Fruit fly (Drosophila melanogaster) whole organism, embryonic: ENCODE measurements around the gene ScpX.

Experiments used
- CG10274 ChIP-seq: fragments of 200-800 bp; sonication (Bioruptor generic); optimal IDR thresholded peaks from 3 replicates; lab custom pipeline; 2017; ENCODE audit warnings: missing biosample characterization, mild to moderate bottlenecking, missing genetic modification characterization
- CG11560 ChIP-seq: fragments of 200-800 bp; sonication (Bioruptor generic); IDR thresholded peaks from 3 replicates; pipeline ENCODE4 v1.3.6; 2022; ENCODE audit warnings: missing biosample characterization, missing genetic modification characterization
- CG11695 ChIP-seq: fragments of 200-800 bp; sonication (Bioruptor generic); IDR thresholded peaks from 3 replicates; pipeline ENCODE4 v1.3.6; 2022; ENCODE audit warnings: missing biosample characterization, missing genetic modification characterization
- CG11696 ChIP-seq: fragments of 200-800 bp; sonication (Bioruptor generic); IDR thresholded peaks from 2 replicates; pipeline ENCODE4 v1.3.6; 2022; ENCODE audit warnings: missing biosample characterization, missing genetic modification characterization
- CG15479 ChIP-seq: fragments of 200-800 bp; sonication (Bioruptor generic); optimal IDR thresholded peaks from 3 replicates; lab custom pipeline; 2019; ENCODE audit warnings: missing biosample characterization, mild to moderate bottlenecking, missing genetic modification characterization, moderate library complexity
- CG18476 ChIP-seq: fragments of 200-800 bp; sonication (Bioruptor generic); optimal IDR thresholded peaks from 2 replicates; lab custom pipeline; 2016; ENCODE audit warnings: missing biosample characterization, mild to moderate bottlenecking, missing genetic modification characterization
- CG31365 ChIP-seq: fragments of 200-800 bp; sonication (Bioruptor generic); optimal IDR thresholded peaks from 2 replicates; lab custom pipeline; 2018; ENCODE audit warnings: missing biosample characterization, mild to moderate bottlenecking, missing genetic modification characterization
- CG34422 ChIP-seq: fragments of 200-800 bp; sonication (Bioruptor generic); IDR thresholded peaks from 3 replicates; pipeline ENCODE4 v1.3.6; 2022; ENCODE audit warnings: missing biosample characterization, missing genetic modification characterization
- CG43689 ChIP-seq: fragments of 200-800 bp; sonication (Bioruptor generic); IDR thresholded peaks from 2 replicates; pipeline ENCODE4 v1.3.6; 2022; ENCODE audit warnings: missing biosample characterization, missing genetic modification characterization
- CG6272 ChIP-seq: fragments of 200-800 bp; sonication (Bioruptor generic); IDR thresholded peaks from 2 replicates; pipeline ENCODE4 v1.3.6; 2022; ENCODE audit warnings: missing biosample characterization, missing genetic modification characterization
- CG6813 ChIP-seq: fragments of 200-800 bp; sonication (Bioruptor generic); optimal IDR thresholded peaks from 2 replicates; lab custom pipeline; 2017; ENCODE audit warnings: missing biosample characterization, missing genetic modification characterization, mild to moderate bottlenecking, moderate library complexity, missing genetic modification reagents
- CG8388 ChIP-seq: fragments of 200-800 bp; sonication (Bioruptor generic); optimal IDR thresholded peaks from 2 replicates; lab custom pipeline; 2019; ENCODE audit warnings: missing biosample characterization, mild to moderate bottlenecking, missing genetic modification characterization, moderate library complexity
- D19B ChIP-seq: fragments of 200-800 bp; sonication (Bioruptor generic); optimal IDR thresholded peaks from 2 replicates; lab custom pipeline; 2017; ENCODE audit warnings: missing biosample characterization, mild to moderate bottlenecking, missing genetic modification characterization
- Dek ChIP-seq: fragments of 200-800 bp; sonication (Bioruptor generic); optimal IDR thresholded peaks from 3 replicates; lab custom pipeline; 2019; ENCODE audit warnings: missing biosample characterization, mild to moderate bottlenecking, missing genetic modification characterization, moderate library complexity
- Lhr ChIP-seq: fragments of 200-800 bp; sonication (Bioruptor generic); optimal IDR thresholded peaks from 3 replicates; lab custom pipeline; 2017; ENCODE audit warnings: mild to moderate bottlenecking, missing biosample characterization, missing genetic modification reagents, missing genetic modification characterization
- Med ChIP-seq: fragments of 200-800 bp; sonication (Bioruptor generic); peaks from one replicate; lab custom pipeline; 2016; ENCODE audit warnings: missing biosample characterization, missing genetic modification characterization, mild to moderate bottlenecking, inconsistent platforms, moderate library complexity
- Nf-YC ChIP-seq: fragments of 200-800 bp; optimal IDR thresholded peaks from 3 replicates; lab custom pipeline; 2019; ENCODE audit warnings: missing biosample characterization, mild to moderate bottlenecking, missing genetic modification characterization, moderate library complexity
- Sox102F ChIP-seq: fragments of 200-800 bp; sonication (Bioruptor generic); optimal IDR thresholded peaks from 2 replicates; lab custom pipeline; 2018; ENCODE audit warnings: missing biosample characterization, mild to moderate bottlenecking, missing genetic modification characterization, moderate library complexity
- Xrp1 ChIP-seq: fragments of 200-800 bp; sonication (Bioruptor generic); IDR thresholded peaks from 2 replicates; pipeline ENCODE4 v1.3.6; 2022; ENCODE audit warnings: missing biosample characterization, missing genetic modification characterization
- YL-1 ChIP-seq: fragments of 200-800 bp; sonication (Bioruptor generic); optimal IDR thresholded peaks from 3 replicates; lab custom pipeline; 2017; ENCODE audit warnings: missing biosample characterization, mild to moderate bottlenecking, missing genetic modification characterization
- cg ChIP-seq: fragments of 200-800 bp; sonication (Bioruptor generic); optimal IDR thresholded peaks from 3 replicates; lab custom pipeline; 2019; ENCODE audit warnings: missing biosample characterization, mild to moderate bottlenecking, missing genetic modification characterization, moderate library complexity
- croc ChIP-seq: fragments of 200-800 bp; sonication (Bioruptor generic); conservative IDR thresholded peaks from 3 replicates; pipeline ENCODE4 v1.3.6; 2022; ENCODE audit warnings: missing biosample characterization, missing genetic modification characterization
- dati ChIP-seq: fragments of 200-800 bp; sonication (Bioruptor generic); IDR thresholded peaks from 2 replicates; pipeline ENCODE4 v1.3.6; 2022; ENCODE audit warnings: missing biosample characterization, missing genetic modification characterization
- dm ChIP-seq: fragments of 200-800 bp; sonication (Bioruptor generic); optimal IDR thresholded peaks from 3 replicates; lab custom pipeline; 2016; ENCODE audit warnings: missing biosample characterization, missing genetic modification characterization
- exex ChIP-seq: fragments of 200-800 bp; sonication (Bioruptor generic); optimal IDR thresholded peaks from 4 replicates; lab custom pipeline; 2018; ENCODE audit warnings: missing biosample characterization, mild to moderate bottlenecking, missing genetic modification characterization, moderate library complexity
- eyg ChIP-seq: fragments of 200-800 bp; sonication (Bioruptor generic); optimal IDR thresholded peaks from 3 replicates; lab custom pipeline; 2016; ENCODE audit warnings: missing biosample characterization, missing genetic modification characterization
- fd3F ChIP-seq: fragments of 200-800 bp; sonication (Bioruptor generic); optimal IDR thresholded peaks from 2 replicates; lab custom pipeline; 2018; ENCODE audit warnings: missing biosample characterization, mild to moderate bottlenecking, missing genetic modification characterization, moderate library complexity
- grau ChIP-seq: fragments of 200-800 bp; optimal IDR thresholded peaks from 3 replicates; lab custom pipeline; 2019; ENCODE audit warnings: missing biosample characterization, mild to moderate bottlenecking, missing genetic modification characterization, moderate library complexity
- her ChIP-seq: fragments of 200-800 bp; sonication (Bioruptor generic); optimal IDR thresholded peaks from 2 replicates; lab custom pipeline; 2016; ENCODE audit warnings: missing biosample characterization, missing genetic modification characterization
- insv ChIP-seq, 2 experiments: fragments of 200-800 bp; sonication (Bioruptor generic); optimal IDR thresholded peaks; 3 replicates each; lab custom pipeline; 2016 to 2018; ENCODE audit warnings: missing biosample characterization in 2 of 2, missing genetic modification characterization in 2 of 2
- jing ChIP-seq: fragments of 200-800 bp; sonication (Bioruptor generic); optimal IDR thresholded peaks from 2 replicates; lab custom pipeline; 2018; ENCODE audit warnings: missing biosample characterization, mild to moderate bottlenecking, missing genetic modification characterization
- ken ChIP-seq: fragments of 200-800 bp; sonication (Bioruptor generic); IDR thresholded peaks from 3 replicates; pipeline ENCODE4 v1.3.6; 2022; ENCODE audit warnings: missing biosample characterization, missing genetic modification characterization
- lab ChIP-seq: fragments of 200-800 bp; sonication (Bioruptor generic); optimal IDR thresholded peaks from 3 replicates; lab custom pipeline; 2017; ENCODE audit warnings: missing biosample characterization, missing genetic modification characterization, mild to moderate bottlenecking, moderate library complexity, missing genetic modification reagents
- mirr ChIP-seq: fragments of 200-800 bp; sonication (Bioruptor generic); optimal IDR thresholded peaks from 3 replicates; lab custom pipeline; 2018; ENCODE audit warnings: missing biosample characterization, mild to moderate bottlenecking, missing genetic modification characterization
- odd ChIP-seq: fragments of 200-800 bp; sonication (Bioruptor generic); optimal IDR thresholded peaks from 2 replicates; lab custom pipeline; 2017; ENCODE audit warnings: missing biosample characterization, mild to moderate bottlenecking, missing genetic modification characterization
- ranshi ChIP-seq: fragments of 200-800 bp; sonication (Bioruptor generic); IDR thresholded peaks from 2 replicates; pipeline ENCODE4 v1.3.6; 2022; ENCODE audit warnings: missing biosample characterization, missing genetic modification characterization
- sim ChIP-seq: fragments of 200-800 bp; sonication (Bioruptor generic); IDR thresholded peaks from 2 replicates; pipeline ENCODE4 v1.3.6; 2022; ENCODE audit warnings: missing biosample characterization, missing genetic modification characterization
- slou ChIP-seq: fragments of 200-800 bp; sonication (Bioruptor generic); optimal IDR thresholded peaks from 3 replicates; lab custom pipeline; 2016; ENCODE audit warnings: missing biosample characterization, missing genetic modification characterization
- sqz ChIP-seq: fragments of 200-800 bp; sonication (Bioruptor generic); optimal IDR thresholded peaks from 3 replicates; lab custom pipeline; 2018; ENCODE audit warnings: missing biosample characterization, mild to moderate bottlenecking, missing genetic modification characterization
- sug ChIP-seq: fragments of 200-800 bp; optimal IDR thresholded peaks from 2 replicates; lab custom pipeline; 2019; ENCODE audit warnings: missing biosample characterization, mild to moderate bottlenecking, missing genetic modification characterization, moderate library complexity
- zfh1 ChIP-seq: fragments of 200-800 bp; sonication (Bioruptor generic); IDR thresholded peaks from 3 replicates; pipeline ENCODE4 v1.3.6; 2022; ENCODE audit warnings: missing biosample characterization, missing genetic modification characterization

The ScpX gene

dm6 chr2L:18789773-18790385 lies 41.1 kb upstream of the ScpX start (continued):
- TF ChIP-seq Xrp1 (GFP tag; lab: Robert Waterston, UW) (no peak), Lhr (GFP tag; lab: Kevin White, UChicago) (no peak), CG15479 (GFP tag; lab: Kevin White, UChicago) (no peak), Dek (no peak), mirr (GFP tag; lab: Kevin White, UChicago) (peak; percentile 5), odd (GFP tag; lab: Kevin White, UChicago) (no peak), CG34422 (GFP tag; lab: Robert Waterston, UW) (no peak), slou (GFP tag; lab: Kevin White, UChicago) (no peak), dm (GFP tag; lab: Kevin White, UChicago) (no peak), D19B (GFP tag; lab: Kevin White, UChicago) (no peak), sim (no peak), CG11695 (GFP tag; lab: Robert Waterston, UW) (no peak), CG11696 (no peak), lab (GFP tag; lab: Kevin White, UChicago) (no peak), ken (GFP tag; lab: Robert Waterston, UW) (no peak), CG8388 (GFP tag; lab: Kevin White, UChicago) (no peak), eyg (GFP tag; lab: Kevin White, UChicago) (no peak), CG11560 (tag; lab: Robert Waterston, UW) (no peak), exex (tag; lab: Kevin White, UChicago) (peak; percentile 97), grau (tag; lab: Kevin White, UChicago) (no peak), cg (no peak), CG31365 (tag; lab: Kevin White, UChicago) (no peak), fd3F (GFP tag; lab: Kevin White, UChicago) (no peak), dati (no peak), Med (GFP tag; lab: Kevin White, UChicago) (peak; percentile 38), YL-1 (GFP tag; lab: Kevin White, UChicago) (no peak), ranshi (GFP tag; lab: Robert Waterston, UW) (no peak), sug (tag; lab: Kevin White, UChicago) (peak; percentile 87), her (GFP tag; lab: Kevin White, UChicago) (no peak), Nf-YC (tag; lab: Kevin White, UChicago) (peak; percentile 28), Sox102F (GFP tag; lab: Kevin White, UChicago) (no peak), croc (no peak), zfh1 (no peak), sqz (GFP tag; lab: Kevin White, UChicago) (no peak), CG43689 (GFP tag; lab: Robert Waterston, UW) (no peak), CG6813 (GFP tag; lab: Kevin White, UChicago) (no peak), jing (no peak)

- TF ChIP-seq insv (GFP tag; optimal IDR thresholded peaks at IDR 0.05; lab: Kevin White, UChicago) (no peak), CG6272 (GFP tag; lab: Robert Waterston, UW) (no peak), CG10274 (no peak), CG18476 (GFP tag; lab: Kevin White, UChicago) (no peak)
Observed at dm6 chr2L:18792806-18793205, 38.2 kb upstream of the ScpX start, which contains the start of gene ham. TSS of gene ham (minus strand) at chr2L:18792906.
